Fruit fly (Drosophila melanogaster): ENCODE results near the gene CG15260.

Gene CG15260

DNA sequence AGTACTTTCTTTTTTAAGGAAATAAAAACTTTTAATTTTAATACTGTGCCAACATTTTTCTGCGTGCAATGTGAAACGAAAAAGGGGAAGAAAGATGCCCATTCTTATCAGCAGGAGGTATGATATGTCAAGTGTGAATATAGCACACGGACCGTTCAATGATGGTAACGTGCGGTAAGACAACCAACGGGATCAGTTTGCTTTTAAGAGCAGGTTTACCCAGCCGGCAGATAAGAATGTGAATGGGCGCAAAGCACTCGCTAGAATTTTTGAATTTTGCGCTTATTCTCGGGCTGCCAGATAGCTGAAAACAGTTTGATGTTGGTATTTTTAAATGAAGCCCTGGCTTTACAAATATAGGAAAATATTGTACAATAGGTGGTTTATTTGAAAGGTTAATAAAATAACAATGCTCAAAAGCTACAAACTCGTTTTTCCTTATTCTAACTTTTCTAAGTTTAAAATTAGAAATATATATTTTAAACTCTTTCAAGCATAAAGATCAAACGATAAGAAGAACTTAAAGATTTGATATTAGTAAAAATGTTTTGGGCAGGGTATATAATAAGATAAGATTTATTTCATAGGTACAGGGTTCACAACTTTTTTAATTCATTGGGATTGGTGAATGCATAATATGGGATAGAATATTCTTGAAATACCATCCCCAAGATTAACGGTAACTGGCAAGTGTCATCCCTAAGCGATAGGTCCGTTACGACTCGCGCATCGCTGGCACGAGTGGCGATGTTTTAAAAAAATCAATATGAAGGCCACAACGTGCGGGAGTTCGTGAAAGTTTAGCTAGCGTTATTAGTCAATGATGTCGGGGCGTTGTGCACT, 43.7 kb downstream of the CG15260 start, which contains the start of gene dao (continued):
- TF ChIP-seq Rfx (GFP tag; IDR thresholded peaks at IDR 0.05), result peak; percentile 78
- peak; percentile 70 for TF ChIP-seq CG2120 (GFP tag; optimal IDR thresholded peaks at IDR 0.05)
- no peak for TF ChIP-seq emc (GFP tag; optimal IDR thresholded peaks at IDR 0.05)
- peak; percentile 86 for TF ChIP-seq Myb (GFP tag; optimal IDR thresholded peaks at IDR 0.05)
- TF ChIP-seq CG11560 (tag; IDR thresholded peaks at IDR 0.05), result no peak
- TF ChIP-seq CG11695 (GFP tag; IDR thresholded peaks at IDR 0.05), result no peak
- peak; percentile 33; the same call in 1 of the 3 replicates for TF ChIP-seq CG2199 (GFP tag; IDR thresholded peaks at IDR 0.05)
- peak; percentile 17 for TF ChIP-seq CG10654 (GFP tag; optimal IDR thresholded peaks at IDR 0.05)
- TF ChIP-seq bab2 (GFP tag; optimal IDR thresholded peaks at IDR 0.05), result peak; percentile 44
- peak; percentile 59; the same call in 2 of the 3 replicates for TF ChIP-seq CG34224 (GFP tag; IDR thresholded peaks at IDR 0.05; ENCODE audit: partially characterized antibody)
- no peak for TF ChIP-seq CG4360 (GFP tag; IDR thresholded peaks at IDR 0.05)
- no peak for TF ChIP-seq Hey (tag; optimal IDR thresholded peaks at IDR 0.05)
- TF ChIP-seq CG11398 (GFP tag; optimal IDR thresholded peaks at IDR 0.05), result no peak
- TF ChIP-seq Lim3 (GFP tag; IDR thresholded peaks at IDR 0.05), result no peak
- TF ChIP-seq nerfin-2 (GFP tag; IDR thresholded peaks at IDR 0.05; ENCODE audit: partially characterized antibody), result peak; percentile 59; the same call in 1 of the 2 replicates
- TF ChIP-seq amos (GFP tag; IDR thresholded peaks at IDR 0.05; ENCODE audit: partially characterized antibody), result peak; percentile 78
- peak; percentile 51 for TF ChIP-seq slou (GFP tag; optimal IDR thresholded peaks at IDR 0.05)
- peak; percentile 54 for TF ChIP-seq Sox102F (GFP tag; optimal IDR thresholded peaks at IDR 0.05)
- peak; percentile 85 for TF ChIP-seq Opbp (GFP tag; IDR thresholded peaks at IDR 0.05; ENCODE audit: partially characterized antibody)
- no peak for TF ChIP-seq nau (GFP tag; optimal IDR thresholded peaks at IDR 0.05)
- no peak for TF ChIP-seq trh (GFP tag; optimal IDR thresholded peaks at IDR 0.05)
- TF ChIP-seq oc (tag; optimal IDR thresholded peaks at IDR 0.05), result no peak
- no peak for TF ChIP-seq crp (GFP tag; optimal IDR thresholded peaks at IDR 0.05)
- no peak for TF ChIP-seq toy (GFP tag; IDR thresholded peaks at IDR 0.05)
- TF ChIP-seq CG13775 (GFP tag; optimal IDR thresholded peaks at IDR 0.05), result peak; percentile 63
- TF ChIP-seq Poxn (GFP tag; IDR thresholded peaks at IDR 0.05), result no peak
- peak; percentile 3 for TF ChIP-seq Max (GFP tag; optimal IDR thresholded peaks at IDR 0.05)
- no peak for TF ChIP-seq mirr (GFP tag; optimal IDR thresholded peaks at IDR 0.05)
- TF ChIP-seq CG10462 (GFP tag; optimal IDR thresholded peaks at IDR 0.05), result peak; percentile 58
- TF ChIP-seq CG4854 (GFP tag; optimal IDR thresholded peaks at IDR 0.05), result no peak
- TF ChIP-seq esg (GFP tag; conservative IDR thresholded peaks at IDR 0.05), result peak; percentile 65
- TF ChIP-seq B-H2 (GFP tag; optimal IDR thresholded peaks at IDR 0.05), result no peak
- peak; percentile 38 for TF ChIP-seq CG10267 (tag; optimal IDR thresholded peaks at IDR 0.05)
- TF ChIP-seq slbo (GFP tag; IDR thresholded peaks at IDR 0.05), result peak; percentile 72
- peak; percentile 49 for TF ChIP-seq CG4424 (GFP tag; optimal IDR thresholded peaks at IDR 0.05)
- TF ChIP-seq ttk (GFP tag; IDR thresholded peaks at IDR 0.05), result peak; percentile 47; the same call in 1 of the 2 replicates
- TF ChIP-seq az2 (GFP tag; optimal IDR thresholded peaks at IDR 0.05), result peak; percentile 61
- TF ChIP-seq CG32772 (GFP tag; IDR thresholded peaks at IDR 0.05), result peak; percentile 66; the same call in 1 of the 2 replicates
- TF ChIP-seq CG15696 (tag; optimal IDR thresholded peaks at IDR 0.05), result peak; percentile 45
- no peak for TF ChIP-seq Eip74EF (GFP tag; optimal IDR thresholded peaks at IDR 0.05)
- TF ChIP-seq CG15514 (GFP tag; optimal IDR thresholded peaks at IDR 0.05), result peak; percentile 8
- no peak; the same call in 1 of the 2 replicates for TF ChIP-seq CG31224 (GFP tag; IDR thresholded peaks at IDR 0.05)
- TF ChIP-seq MTF-1 (GFP tag; optimal IDR thresholded peaks at IDR 0.05; ENCODE audit: borderline replicate concordance), result peak; percentile 92
- TF ChIP-seq pzg (GFP tag; optimal IDR thresholded peaks at IDR 0.05), result peak; percentile 31
- TF ChIP-seq CG15479 (GFP tag; optimal IDR thresholded peaks at IDR 0.05), result peak; percentile 45
- peak; percentile 52 for TF ChIP-seq CG11504 (tag; optimal IDR thresholded peaks at IDR 0.05)
- TF ChIP-seq CG6272 (GFP tag; IDR thresholded peaks at IDR 0.05), result peak; percentile 63
- TF ChIP-seq ewg (GFP tag; optimal IDR thresholded peaks at IDR 0.05), result peak; percentile 26

Data from whole organism, embryonic.